Worm (Caenorhabditis elegans): ENCODE data around the gene ubc-19.

The ubc-19 gene

ce11 chrV:18689681-18690080 lies at the start of gene ubc-19, which contains the start of gene Y69H2.7:
ubc-19 (minus strand) TSS chrV:18689762.
Y69H2.7 (plus strand) TSS chrV:18689989.
- no peak for TF ChIP-seq ref-1 (GFP tag; conservative IDR thresholded peaks at IDR 0.05)
- TF ChIP-seq med-1 (GFP tag; optimal IDR thresholded peaks at IDR 0.05; ENCODE audit: insufficient read depth): no peak
- no peak for TF ChIP-seq ztf-29 (GFP tag; IDR thresholded peaks at IDR 0.05)
- no peak for TF ChIP-seq cog-1 (tag; optimal IDR thresholded peaks at IDR 0.05)
- no peak for TF ChIP-seq T22C8.4 (GFP tag; IDR thresholded peaks at IDR 0.05)
- no peak for TF ChIP-seq tab-1 (GFP tag; IDR thresholded peaks at IDR 0.05)
- no peak for TF ChIP-seq klf-2 (GFP tag; conservative IDR thresholded peaks at IDR 0.05)
- TF ChIP-seq ztf-23 (GFP tag; IDR thresholded peaks at IDR 0.05): no peak
- no peak for TF ChIP-seq flt-1 (GFP tag; IDR thresholded peaks at IDR 0.05)

ce11 chrV:18737646-18738045 lies 48.1 kb upstream of the ubc-19 start:
- no peak for TF ChIP-seq flt-1 (GFP tag; IDR thresholded peaks at IDR 0.05)
- no peak for TF ChIP-seq ztf-23 (GFP tag; IDR thresholded peaks at IDR 0.05)
- TF ChIP-seq med-1 (GFP tag; optimal IDR thresholded peaks at IDR 0.05; ENCODE audit: insufficient read depth): no peak
- TF ChIP-seq klf-2 (GFP tag; conservative IDR thresholded peaks at IDR 0.05): no peak
- no peak for TF ChIP-seq T22C8.4 (GFP tag; IDR thresholded peaks at IDR 0.05)
- no peak for TF ChIP-seq tab-1 (GFP tag; IDR thresholded peaks at IDR 0.05)
- TF ChIP-seq ref-1 (GFP tag; conservative IDR thresholded peaks at IDR 0.05): no peak
- TF ChIP-seq cog-1 (tag; optimal IDR thresholded peaks at IDR 0.05): no peak
- TF ChIP-seq ztf-29 (GFP tag; IDR thresholded peaks at IDR 0.05): no peak

ce11 chrV:18734381-18734780 lies 44.8 kb upstream of the ubc-19 start, which contains the start of gene scl-20:
scl-20 (minus strand) TSS chrV:18734481.
- TF ChIP-seq ref-1 (GFP tag; conservative IDR thresholded peaks at IDR 0.05) (no peak), T22C8.4 (GFP tag; IDR thresholded peaks at IDR 0.05) (no peak), ztf-29 (GFP tag; IDR thresholded peaks at IDR 0.05) (no peak), cog-1 (tag; optimal IDR thresholded peaks at IDR 0.05) (no peak), ztf-23 (GFP tag; IDR thresholded peaks at IDR 0.05) (no peak), flt-1 (GFP tag; IDR thresholded peaks at IDR 0.05) (no peak)

ce11 chrV:18733942-18734341 lies 44.4 kb upstream of the ubc-19 start:
- TF ChIP-seq ref-1 (GFP tag; conservative IDR thresholded peaks at IDR 0.05) (no peak), med-1 (GFP tag; optimal IDR thresholded peaks at IDR 0.05; ENCODE audit: insufficient read depth) (no peak), flt-1 (GFP tag; IDR thresholded peaks at IDR 0.05) (no peak), cog-1 (tag; optimal IDR thresholded peaks at IDR 0.05) (no peak), T22C8.4 (GFP tag; IDR thresholded peaks at IDR 0.05) (no peak), ztf-29 (GFP tag; IDR thresholded peaks at IDR 0.05) (no peak), ztf-23 (GFP tag; IDR thresholded peaks at IDR 0.05) (no peak), tab-1 (GFP tag; IDR thresholded peaks at IDR 0.05) (no peak), klf-2 (GFP tag; conservative IDR thresholded peaks at IDR 0.05) (no peak)

- no peak for TF ChIP-seq med-1 (GFP tag; optimal IDR thresholded peaks at IDR 0.05; ENCODE audit: insufficient read depth)
- TF ChIP-seq klf-2 (GFP tag; conservative IDR thresholded peaks at IDR 0.05): no peak
Observed at ce11 chrV:18731579-18732041, 42.0 kb upstream of the ubc-19 start, which contains the start of the genes asp-18 and scl-19. asp-18 (minus strand) TSS chrV:18731679. scl-19 (plus strand) TSS chrV:18731991.

- TF ChIP-seq med-1 (GFP tag; optimal IDR thresholded peaks at IDR 0.05; ENCODE audit: insufficient read depth): no peak
Observed at ce11 chrV:18729324-18729924, 39.9 kb upstream of the ubc-19 start, which contains the start of gene asp-19. asp-19 (minus strand) TSS chrV:18729374.

- no peak for TF ChIP-seq med-1 (GFP tag; optimal IDR thresholded peaks at IDR 0.05; ENCODE audit: insufficient read depth)
- no peak for TF ChIP-seq T22C8.4 (GFP tag; IDR thresholded peaks at IDR 0.05)
- no peak for TF ChIP-seq klf-2 (GFP tag; conservative IDR thresholded peaks at IDR 0.05)
- TF ChIP-seq cog-1 (tag; optimal IDR thresholded peaks at IDR 0.05): no peak
- no peak for TF ChIP-seq ztf-23 (GFP tag; IDR thresholded peaks at IDR 0.05)
- no peak for TF ChIP-seq ztf-29 (GFP tag; IDR thresholded peaks at IDR 0.05)
- no peak for TF ChIP-seq flt-1 (GFP tag; IDR thresholded peaks at IDR 0.05)
- TF ChIP-seq tab-1 (GFP tag; IDR thresholded peaks at IDR 0.05): no peak
- no peak for TF ChIP-seq ref-1 (GFP tag; conservative IDR thresholded peaks at IDR 0.05)
Observed at ce11 chrV:18725858-18726257, 36.3 kb upstream of the ubc-19 start.

- TF ChIP-seq med-1 (GFP tag; optimal IDR thresholded peaks at IDR 0.05; ENCODE audit: insufficient read depth) (no peak), ztf-23 (GFP tag; IDR thresholded peaks at IDR 0.05) (no peak), flt-1 (GFP tag; IDR thresholded peaks at IDR 0.05) (no peak), T22C8.4 (GFP tag; IDR thresholded peaks at IDR 0.05) (no peak), tab-1 (GFP tag; IDR thresholded peaks at IDR 0.05) (no peak), ref-1 (GFP tag; conservative IDR thresholded peaks at IDR 0.05) (no peak), cog-1 (tag; optimal IDR thresholded peaks at IDR 0.05) (no peak), klf-2 (GFP tag; conservative IDR thresholded peaks at IDR 0.05) (no peak), ztf-29 (GFP tag; IDR thresholded peaks at IDR 0.05) (no peak)
Observed at ce11 chrV:18724076-18724475, 34.5 kb upstream of the ubc-19 start.

ce11 chrV:18723604-18724003 lies 34.0 kb upstream of the ubc-19 start:
- TF ChIP-seq klf-2 (GFP tag; conservative IDR thresholded peaks at IDR 0.05): no peak
- TF ChIP-seq T22C8.4 (GFP tag; IDR thresholded peaks at IDR 0.05): peak; percentile 99
- TF ChIP-seq med-1 (GFP tag; optimal IDR thresholded peaks at IDR 0.05; ENCODE audit: insufficient read depth): no peak
- no peak for TF ChIP-seq tab-1 (GFP tag; IDR thresholded peaks at IDR 0.05)
- TF ChIP-seq ztf-29 (GFP tag; IDR thresholded peaks at IDR 0.05): no peak
- peak; percentile 97 for TF ChIP-seq cog-1 (tag; optimal IDR thresholded peaks at IDR 0.05)
- TF ChIP-seq flt-1 (GFP tag; IDR thresholded peaks at IDR 0.05): no peak
- TF ChIP-seq ref-1 (GFP tag; conservative IDR thresholded peaks at IDR 0.05): no peak; the same call in 1 of the 2 replicates
- no peak for TF ChIP-seq ztf-23 (GFP tag; IDR thresholded peaks at IDR 0.05)
